Worm (Caenorhabditis elegans) whole organism, L2 larva: Measurements from ENCODE around the gene F41H10.4.

ENCODE experiments used
- F13H6.1 ChIP-seq: sonication (generic microtip); optimal IDR thresholded peaks from 2 replicates; lab custom pipeline; 2016; ENCODE audit warnings: missing genetic modification characterization, missing compliant biosample characterization
- aly-2 ChIP-seq: fragments of 150-350 bp; optimal IDR thresholded peaks from 2 replicates; lab custom pipeline; 2014; ENCODE audit warnings: missing biosample characterization, missing genetic modification characterization
- ceh-82 ChIP-seq: fragments of 150-350 bp; optimal IDR thresholded peaks from 2 replicates; lab custom pipeline; 2014; ENCODE audit warnings: missing biosample characterization, missing genetic modification characterization
- elt-3 ChIP-seq: sonication (generic microtip); optimal IDR thresholded peaks from 2 replicates; lab custom pipeline; 2017; ENCODE audit warnings: missing biosample characterization, missing genetic modification characterization
- fos-1 ChIP-seq: fragments of 150-350 bp; optimal IDR thresholded peaks from 2 replicates; lab custom pipeline; 2014; ENCODE audit warnings: missing biosample characterization, missing genetic modification characterization
- mdl-1 ChIP-seq, 2 experiments: fragments of 150-350 bp in 1 of 2; sonication (generic microtip) in 1 of 2; optimal IDR thresholded peaks; 2 replicates each; lab custom pipeline; 2017; ENCODE audit warnings: missing biosample characterization in 2 of 2, missing genetic modification characterization in 2 of 2
- nhr-21 ChIP-seq: fragments of 150-350 bp; optimal IDR thresholded peaks from 2 replicates; lab custom pipeline; 2014; ENCODE audit warnings: missing biosample characterization, missing genetic modification characterization
- nhr-25 ChIP-seq: fragments of 150-350 bp; sonication (generic microtip); optimal IDR thresholded peaks from 3 replicates; lab custom pipeline; 2014; ENCODE audit warnings: missing biosample characterization, missing genetic modification characterization
- nhr-77 ChIP-seq: fragments of 150-350 bp; optimal IDR thresholded peaks from 2 replicates; lab custom pipeline; 2014; ENCODE audit warnings: missing biosample characterization, missing genetic modification characterization

DNA sequence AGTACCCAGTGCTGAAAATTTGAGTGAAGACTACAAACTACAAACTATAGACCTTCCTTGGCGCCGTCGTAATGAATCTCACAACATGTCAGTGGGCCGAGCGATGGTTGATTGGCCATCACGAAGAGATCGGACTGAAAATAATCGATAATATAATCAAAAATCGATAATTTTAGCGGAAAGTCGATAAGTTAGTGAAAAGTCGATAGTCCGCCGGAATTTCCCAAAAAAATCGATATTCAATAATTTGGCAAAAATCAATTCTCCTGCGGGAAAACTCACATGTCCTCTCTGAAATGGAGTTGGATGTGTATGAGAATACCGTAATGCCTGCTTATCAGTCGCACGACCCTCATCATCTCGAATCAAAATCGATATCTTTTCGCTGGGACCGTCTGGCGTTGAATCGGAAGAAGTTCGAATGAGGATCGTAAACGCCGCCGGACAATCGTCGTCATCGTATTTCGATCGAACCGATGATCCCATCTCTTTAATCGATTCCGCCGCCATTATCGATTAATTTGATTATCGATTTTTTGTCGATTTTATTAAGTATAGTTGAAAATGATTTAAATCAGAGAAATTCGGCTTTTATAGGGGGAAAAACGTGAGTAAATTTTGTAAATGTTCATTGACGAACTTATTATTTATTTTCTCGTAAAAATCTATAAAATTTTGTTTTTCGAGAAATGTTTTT lies 47.4 kb downstream of the F41H10.4 start, which contains the start of gene ZK616.8:
- TF ChIP-seq nhr-25 (no peak), ceh-82 (no peak), aly-2 (no peak), F13H6.1 (no peak), elt-3 (tag; lab: Kevin White, UChicago) (no peak), fos-1 (tag; lab: Kevin White, UChicago) (no peak), mdl-1 (tag; optimal IDR thresholded peaks at IDR 0.05; lab: Kevin White, UChicago) (no peak), nhr-77 (tag; lab: Kevin White, UChicago) (no peak), nhr-21 (no peak)
